Worm (Caenorhabditis elegans): ENCODE measurements around the gene hlh-34.

Gene hlh-34

DNA sequence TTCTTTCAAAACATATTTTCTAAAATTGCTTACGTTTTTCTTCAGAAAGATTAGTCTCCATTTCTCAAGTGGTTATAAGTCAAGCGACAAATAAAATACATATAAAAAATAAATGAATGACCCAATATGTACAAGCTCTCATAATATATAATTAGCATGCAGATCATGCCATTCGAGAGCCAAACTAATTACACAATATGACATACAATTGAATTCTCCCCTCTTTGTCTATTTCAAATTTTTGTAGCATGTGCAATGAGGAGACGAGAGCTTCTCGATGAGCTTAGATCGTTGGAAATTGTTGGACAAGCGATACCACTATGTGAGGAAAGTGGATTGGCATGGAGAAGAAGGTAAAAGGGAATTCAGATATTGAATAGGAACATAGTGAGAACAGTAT, at the start of gene hlh-34:
TSS of gene hlh-34 (minus strand) at position 101 of the 400 bp plus-strand sequence.
- TF ChIP-seq unc-62 (GFP tag; optimal IDR thresholded peaks at IDR 0.05): no peak

DNA sequence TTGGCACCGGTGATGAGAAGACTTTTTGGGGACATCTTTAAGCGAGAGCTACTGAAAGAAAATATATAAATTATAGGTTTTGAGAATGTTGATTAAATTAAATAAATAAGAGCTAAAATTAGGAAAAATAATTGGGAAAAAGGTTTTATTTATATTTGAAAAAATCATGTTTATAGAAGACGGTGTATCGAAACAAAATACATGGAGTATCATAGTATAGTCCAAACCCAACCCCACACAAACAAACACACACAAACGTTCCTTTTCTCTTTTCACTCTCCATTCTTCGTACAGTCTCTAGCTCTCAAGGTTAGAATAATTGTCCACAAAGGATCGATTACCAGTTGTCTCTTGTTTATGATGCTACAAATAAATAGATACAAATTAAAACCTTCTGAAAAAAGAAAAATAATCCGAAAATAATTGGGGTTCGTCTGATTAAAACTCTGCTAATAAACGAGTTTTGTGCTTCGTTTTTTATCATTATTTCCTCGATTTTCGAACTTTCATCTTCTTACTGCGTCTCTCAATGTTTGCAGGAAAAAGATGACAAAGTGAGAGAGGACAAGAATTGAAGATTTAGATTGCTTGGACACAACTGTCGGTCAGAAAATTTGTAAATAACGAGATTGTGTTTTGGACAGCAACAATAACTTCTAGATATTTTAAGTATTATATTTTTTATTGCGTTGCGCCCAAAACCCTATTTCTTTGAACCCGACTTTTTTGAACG, 49.3 kb upstream of the hlh-34 start, which contains the start of gene F20G2.2:
TSS of gene F20G2.2 (minus strand) at position 51 of the 733 bp plus-strand sequence.
- no peak for TF ChIP-seq unc-62 (GFP tag; optimal IDR thresholded peaks at IDR 0.05)

DNA sequence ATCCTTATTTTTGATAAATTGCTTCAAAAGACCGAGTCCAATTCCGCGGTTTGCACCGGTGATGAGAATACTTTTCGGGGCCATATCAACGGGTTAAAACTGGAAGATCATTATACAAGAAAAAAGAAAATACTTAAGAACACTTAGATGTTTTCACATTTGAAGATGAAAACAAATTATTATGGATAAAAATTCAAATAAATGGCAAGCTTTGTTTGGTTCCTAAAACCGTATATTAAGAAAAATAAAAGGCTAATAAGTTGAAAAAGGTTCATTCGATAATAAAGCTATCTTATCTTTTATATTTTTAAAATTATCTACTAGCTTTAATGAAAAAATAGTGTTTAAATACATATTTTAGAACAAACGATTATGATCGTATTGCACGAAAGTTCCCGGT, 46.3 kb upstream of the hlh-34 start, which contains the start of gene F20G2.1:
TSS of gene F20G2.1 (minus strand) at position 101 of the 400 bp plus-strand sequence.
- TF ChIP-seq unc-62 (GFP tag; optimal IDR thresholded peaks at IDR 0.05): no peak

DNA sequence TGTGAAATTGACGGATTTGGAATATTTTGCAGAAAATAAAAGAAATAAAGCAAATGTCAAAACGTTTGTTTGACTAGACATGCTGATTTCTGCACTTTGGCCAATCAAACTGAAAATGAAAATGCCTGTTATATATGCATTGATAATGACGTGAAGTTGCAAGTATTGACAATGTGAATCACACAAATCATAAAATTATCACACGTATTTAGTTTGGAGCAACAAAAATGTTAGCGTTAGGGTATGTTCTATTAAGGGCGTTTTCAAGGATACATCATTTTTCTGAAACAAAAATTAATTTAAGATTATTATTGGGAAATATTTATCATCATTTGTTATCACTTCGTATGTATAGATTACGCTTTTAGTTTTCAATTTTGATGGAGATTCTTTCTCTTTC, 44.6 kb upstream of the hlh-34 start, which contains the start of gene cld-9:
TSS of gene cld-9 (minus strand) at position 81 of the 400 bp plus-strand sequence.
- no peak for TF ChIP-seq unc-62 (GFP tag; optimal IDR thresholded peaks at IDR 0.05)

DNA sequence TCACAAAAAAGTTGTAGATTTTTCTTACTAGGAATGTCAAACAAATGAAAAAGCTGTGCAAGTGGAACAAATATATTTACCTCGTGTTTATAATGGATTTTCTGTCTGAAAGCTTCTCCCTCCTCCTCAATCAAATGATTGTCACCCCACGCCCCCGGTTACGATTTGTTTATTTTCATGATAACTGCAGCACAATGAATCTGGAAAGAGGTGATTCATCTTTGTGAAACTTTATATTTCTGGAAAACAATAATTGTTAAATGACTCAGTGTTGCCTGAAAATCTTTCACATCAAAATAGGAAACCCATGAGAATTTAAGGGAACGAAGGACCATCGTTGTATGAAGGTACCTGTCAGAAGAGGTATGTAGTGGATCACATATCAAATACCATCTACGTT, 41.5 kb upstream of the hlh-34 start, which contains the start of gene F35E12.10:
TSS of gene F35E12.10 (minus strand) at position 101 of the 400 bp plus-strand sequence.
- no peak for TF ChIP-seq unc-62 (GFP tag; optimal IDR thresholded peaks at IDR 0.05)

DNA sequence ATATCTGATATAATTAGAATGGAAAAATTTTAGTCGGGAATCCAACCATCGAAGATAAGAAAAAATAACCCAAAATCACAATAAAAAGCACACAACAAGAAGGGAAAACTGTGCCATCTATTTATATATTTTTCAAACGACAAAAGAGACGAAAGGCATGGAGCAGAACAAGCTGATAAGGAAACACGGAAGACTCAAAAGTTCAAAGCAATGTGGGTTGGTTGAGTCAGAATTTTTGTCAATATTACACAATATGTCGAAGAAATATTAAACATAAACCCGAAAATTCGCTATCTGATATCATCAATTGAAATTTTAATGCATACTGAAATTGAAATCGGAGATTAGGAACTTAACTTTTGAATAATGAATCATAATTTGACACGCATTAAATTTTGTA, 37.7 kb upstream of the hlh-34 start, which contains the start of gene F35E12.9:
TSS of gene F35E12.9 (minus strand) at position 227 of the 400 bp plus-strand sequence.
- TF ChIP-seq unc-62 (GFP tag; optimal IDR thresholded peaks at IDR 0.05): no peak

DNA sequence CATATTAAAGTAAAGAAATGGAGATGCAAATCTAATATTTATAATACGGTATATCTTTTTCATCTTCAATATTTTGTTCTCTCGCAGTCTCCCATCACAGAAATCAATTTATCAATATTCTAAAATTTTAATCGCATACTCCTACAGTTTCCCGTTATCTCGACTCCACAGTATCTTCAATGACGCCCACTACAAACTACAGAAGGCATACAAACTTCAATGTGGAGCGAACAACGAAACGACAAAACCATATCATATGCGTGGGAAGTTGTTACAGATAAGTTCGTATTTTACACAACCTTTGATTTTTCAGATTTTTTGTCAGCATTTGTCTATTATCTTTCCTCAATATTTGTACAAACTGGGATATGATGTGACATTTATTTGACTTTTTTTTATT, 32.7 kb upstream of the hlh-34 start:
- no peak for TF ChIP-seq unc-62 (GFP tag; optimal IDR thresholded peaks at IDR 0.05)

DNA sequence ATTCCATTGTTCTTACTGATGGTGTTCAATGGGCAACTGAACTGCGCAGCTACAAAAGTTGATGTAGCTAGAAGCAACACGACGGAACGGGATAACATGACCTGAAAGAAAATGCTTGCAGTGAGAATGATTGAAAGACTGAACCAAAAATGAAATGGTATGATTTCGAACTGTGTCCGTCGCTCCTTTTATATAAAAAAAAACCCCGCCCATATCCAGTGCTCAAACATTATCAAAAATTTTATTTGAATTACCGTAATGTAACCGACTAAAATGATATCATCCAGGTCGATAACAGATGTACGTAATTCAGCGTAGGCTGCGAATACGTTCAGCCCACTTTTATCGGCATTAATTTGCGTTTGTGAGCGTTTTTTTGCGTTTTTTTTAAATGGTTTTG, 31.2 kb upstream of the hlh-34 start, which contains the start of gene irg-5:
TSS of gene irg-5 (minus strand) at position 101 of the 400 bp plus-strand sequence.
- TF ChIP-seq unc-62 (GFP tag; optimal IDR thresholded peaks at IDR 0.05): no peak

DNA sequence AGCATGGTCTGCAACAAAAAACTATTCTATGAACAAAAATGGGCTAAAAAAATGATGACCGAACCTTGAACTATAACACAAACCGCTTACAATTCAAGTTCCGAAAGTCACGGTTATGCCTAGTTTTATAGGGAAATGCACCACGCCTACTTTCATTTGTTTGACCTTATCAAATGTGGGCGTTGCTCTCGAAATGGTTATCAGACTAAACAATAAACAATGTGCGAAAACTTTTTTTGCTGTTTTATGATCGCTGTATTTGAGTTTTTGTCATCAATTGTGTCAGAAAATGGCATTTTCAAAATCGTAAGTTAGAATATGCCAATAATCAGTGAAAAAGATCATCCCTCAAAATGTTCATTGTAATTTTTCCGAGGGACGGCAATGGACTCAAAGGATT, 29.0 kb upstream of the hlh-34 start, which contains the start of gene F35E12.6:
TSS of gene F35E12.6 (minus strand) at position 101 of the 400 bp plus-strand sequence.
- no peak for TF ChIP-seq unc-62 (GFP tag; optimal IDR thresholded peaks at IDR 0.05)

DNA sequence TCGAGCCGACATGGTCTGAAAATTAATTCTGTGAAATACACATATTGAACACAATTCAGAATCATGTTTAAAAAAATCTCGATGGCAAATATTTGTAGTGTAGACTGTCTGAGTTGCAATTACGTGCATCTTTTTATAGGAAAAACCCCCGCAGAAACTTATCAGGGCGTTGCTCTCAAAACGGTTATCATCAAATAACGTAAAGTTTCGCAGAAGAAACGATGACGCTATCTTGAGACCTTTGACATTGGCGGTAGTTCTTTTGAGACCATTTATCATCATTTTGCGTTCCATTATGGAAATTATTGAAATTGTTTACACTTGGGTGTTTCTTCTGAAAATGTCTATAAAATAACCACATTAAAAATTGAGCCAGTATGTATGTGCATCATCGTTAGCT, 23.6 kb upstream of the hlh-34 start, which contains the start of gene dct-17:
TSS of gene dct-17 (minus strand) at position 23 of the 400 bp plus-strand sequence.
- no peak for TF ChIP-seq unc-62 (GFP tag; optimal IDR thresholded peaks at IDR 0.05)

DNA sequence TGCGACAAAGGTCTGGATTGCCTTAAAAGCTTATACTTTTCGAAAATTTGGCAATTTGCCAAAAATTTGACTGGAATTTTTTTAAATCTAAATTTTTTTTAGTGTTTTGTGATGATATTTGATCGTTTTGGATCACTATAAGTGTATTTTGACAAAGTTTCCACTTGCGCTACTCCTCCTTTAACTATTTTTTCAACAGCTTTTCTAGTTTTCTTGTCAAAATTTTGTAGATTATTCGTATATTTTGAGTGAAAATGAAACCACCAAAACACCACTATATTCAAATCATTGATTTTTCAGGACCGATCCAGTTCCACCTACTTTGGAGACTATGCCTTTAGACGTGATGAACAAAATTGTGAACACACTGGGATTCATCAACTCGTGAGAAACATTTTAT, 18.4 kb upstream of the hlh-34 start, which contains the start of gene fbxa-181:
TSS of gene fbxa-181 (plus strand) at position 301 of the 400 bp plus-strand sequence.
- no peak for TF ChIP-seq unc-62 (GFP tag; optimal IDR thresholded peaks at IDR 0.05)

DNA sequence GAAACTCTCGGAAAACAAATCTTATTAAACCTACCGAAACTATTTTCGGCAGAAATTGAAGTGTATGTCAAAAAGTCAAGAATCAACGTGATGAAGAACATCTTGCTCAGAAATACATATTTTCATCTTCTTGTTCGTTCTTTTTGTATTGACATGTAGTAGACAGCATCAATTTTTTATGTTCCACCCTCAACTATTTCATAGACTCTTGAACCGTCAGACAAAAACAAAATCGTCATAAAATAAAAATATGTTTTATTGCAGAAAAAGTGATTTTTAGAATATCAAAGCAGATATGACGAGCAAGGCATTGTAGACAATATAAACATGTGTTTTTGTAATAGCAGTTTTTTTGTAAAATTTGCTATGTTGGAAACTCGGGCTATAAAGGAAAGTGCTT, 17.6 kb upstream of the hlh-34 start, which contains the start of gene F35E12.2:
TSS of gene F35E12.2 (minus strand) at position 101 of the 400 bp plus-strand sequence.
- no peak for TF ChIP-seq unc-62 (GFP tag; optimal IDR thresholded peaks at IDR 0.05)

DNA sequence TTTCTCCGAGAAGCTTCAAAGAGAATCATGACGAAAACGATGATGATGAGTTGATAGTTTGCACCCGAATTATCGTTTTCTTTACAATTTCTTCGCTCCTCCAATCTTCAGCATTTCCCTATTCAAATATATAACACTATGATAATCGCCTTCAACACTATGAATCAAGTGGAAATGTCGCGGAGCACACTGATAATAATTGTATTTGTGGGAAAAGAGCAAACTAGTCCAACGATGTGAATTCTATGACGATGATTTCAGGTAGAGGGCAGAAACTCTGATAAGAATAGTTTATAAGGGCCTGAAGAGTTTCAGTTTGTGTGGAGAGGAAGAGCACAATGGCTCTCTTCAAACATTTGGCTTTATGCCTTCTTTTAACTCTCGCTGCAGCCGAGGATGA, 9.3 kb upstream of the hlh-34 start, which contains the start of gene T01D3.6:
TSS of gene T01D3.6 (plus strand) at position 294 of the 400 bp plus-strand sequence.
- no peak for TF ChIP-seq unc-62 (GFP tag; optimal IDR thresholded peaks at IDR 0.05)

DNA sequence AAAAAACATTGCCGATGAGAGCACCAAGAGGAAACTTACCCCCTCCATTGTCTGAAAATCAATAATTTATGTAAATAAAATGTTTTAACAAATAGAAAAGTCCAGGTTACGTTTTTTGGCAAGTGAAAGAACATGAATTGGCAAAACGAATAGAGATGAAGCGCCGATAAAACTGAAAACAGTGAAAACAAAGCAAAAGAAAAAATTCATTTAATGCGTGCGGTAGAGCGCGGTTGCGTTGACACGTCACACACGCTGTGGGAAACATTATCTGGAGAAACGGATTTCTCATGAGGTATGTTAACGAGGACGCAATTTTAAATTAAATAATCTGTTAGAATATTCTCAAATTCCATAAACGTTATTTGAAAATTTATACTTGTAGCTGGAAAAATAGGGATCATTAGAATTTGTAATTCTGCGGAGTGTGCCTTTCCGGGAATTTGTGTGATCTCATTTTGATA, 8.1 kb upstream of the hlh-34 start, which contains the start of gene zipt-9:
TSS of gene zipt-9 (minus strand) at position 51 of the 464 bp plus-strand sequence.
- no peak for TF ChIP-seq unc-62 (GFP tag; optimal IDR thresholded peaks at IDR 0.05)

DNA sequence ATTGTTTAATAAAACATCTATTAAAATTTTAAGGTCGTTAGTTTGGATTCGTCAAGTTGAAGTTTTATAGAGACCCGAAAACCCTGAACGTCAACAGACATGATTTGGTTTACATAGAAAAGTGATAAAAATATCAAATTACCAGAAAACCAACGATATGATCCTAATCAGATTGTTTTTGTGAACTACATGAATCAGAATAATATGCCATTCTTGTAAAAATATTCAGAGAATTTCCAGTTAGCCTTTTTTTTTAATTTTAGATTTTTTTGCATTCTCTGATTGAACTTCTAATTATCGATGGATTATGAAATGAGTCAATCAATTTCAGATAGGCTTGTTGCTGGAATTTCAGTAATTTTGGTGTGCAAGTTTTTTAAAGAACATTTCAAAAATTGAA, 3.9 kb upstream of the hlh-34 start, which contains the start of gene srx-96:
TSS of gene srx-96 (plus strand) at position 301 of the 400 bp plus-strand sequence.
- no peak for TF ChIP-seq unc-62 (GFP tag; optimal IDR thresholded peaks at IDR 0.05)

DNA sequence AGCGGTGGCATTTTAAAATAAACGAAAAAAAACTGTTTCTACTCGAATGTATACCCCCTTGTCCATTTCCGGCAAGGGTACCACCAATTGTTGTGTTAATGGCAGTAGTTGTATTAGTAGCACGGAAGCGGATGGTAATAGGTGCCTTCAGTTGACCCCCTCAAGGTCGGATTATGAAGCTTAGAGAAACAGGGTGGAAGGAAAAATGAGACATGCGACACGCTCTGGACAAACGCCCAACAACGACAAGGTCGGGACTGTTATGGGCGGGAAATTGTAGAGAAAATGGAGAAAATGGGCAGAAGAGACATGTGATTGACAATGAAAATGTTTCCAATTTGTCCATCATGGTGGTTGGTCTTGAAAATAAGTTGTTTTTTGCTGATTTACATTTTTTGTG, 3.2 kb downstream of the hlh-34 start, which contains the start of gene T01D3.3:
TSS of gene T01D3.3 (plus strand) at position 312 of the 400 bp plus-strand sequence.
- no peak for TF ChIP-seq unc-62 (GFP tag; optimal IDR thresholded peaks at IDR 0.05)
